Worm (Caenorhabditis elegans): ENCODE data around the gene sma-1.

DNA sequence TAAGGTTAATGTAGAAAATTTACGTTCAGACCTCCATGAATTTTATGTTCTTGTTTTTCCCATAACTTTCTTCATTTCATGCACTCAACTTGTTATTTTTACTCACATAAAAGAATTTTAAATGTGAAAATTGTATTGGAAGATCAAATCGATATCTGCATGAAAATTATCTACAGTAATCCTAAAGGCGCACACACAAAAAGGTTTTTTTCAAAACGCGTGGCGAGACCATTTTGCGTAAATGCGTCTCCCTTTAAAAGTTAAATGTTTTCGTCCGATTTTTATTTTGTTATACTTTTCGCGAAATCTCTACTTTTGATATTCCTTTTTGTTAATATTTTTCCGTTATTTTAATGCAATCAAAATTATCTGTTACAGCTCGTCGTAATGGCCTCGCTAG lies 17.9 kb downstream of the sma-1 start, which contains the start of gene R31.2:
- no peak for TF ChIP-seq unc-3 (GFP tag; conservative IDR thresholded peaks at IDR 0.05)
- TF ChIP-seq unc-3 (tag; optimal IDR thresholded peaks at IDR 0.05) = no peak
- no peak for TF ChIP-seq ceh-19 (GFP tag; optimal IDR thresholded peaks at IDR 0.05)
- TF ChIP-seq Y22D7AL.16 (tag; optimal IDR thresholded peaks at IDR 0.05) = no peak
- no peak for TF ChIP-seq tbx-2 (tag; optimal IDR thresholded peaks at IDR 0.05)
- no peak for TF ChIP-seq pqm-1 (tag; optimal IDR thresholded peaks at IDR 0.05)
- TF ChIP-seq pha-4 (tag; optimal IDR thresholded peaks at IDR 0.05) = no peak
- no peak for TF ChIP-seq ttx-3 (tag; optimal IDR thresholded peaks at IDR 0.05)
- no peak for TF ChIP-seq ceh-14 (tag; optimal IDR thresholded peaks at IDR 0.05)
- TF ChIP-seq unc-55 (GFP tag; optimal IDR thresholded peaks at IDR 0.05) = no peak
- TF ChIP-seq lin-11 (tag; optimal IDR thresholded peaks at IDR 0.05) = no peak
- TF ChIP-seq hlh-8 (tag; optimal IDR thresholded peaks at IDR 0.05) = no peak
- TF ChIP-seq ceh-45 (GFP tag; IDR thresholded peaks at IDR 0.05) = no peak
- TF ChIP-seq ama-1 (optimal IDR thresholded peaks at IDR 0.05) = no peak

All from whole organism, late embryonic.